Fruit fly (Drosophila melanogaster) whole organism, wandering third instar larva: ENCODE results near the gene Clc.
A peak's percentile ranks its signal among the peaks of the same experiment; 100 is the strongest.

ENCODE experiments used
- Abd-B ChIP-seq: fragments of >200 bp; optimal IDR thresholded peaks from 2 replicates; lab custom pipeline; 2017; ENCODE audit warnings: missing biosample characterization, missing genetic modification characterization
- CG32264 ChIP-seq: fragments of 200-800 bp; sonication (Bioruptor generic); optimal IDR thresholded peaks from 2 replicates; lab custom pipeline; 2016; ENCODE audit warnings: missing biosample characterization, missing genetic modification characterization
- CG9705 ChIP-seq: fragments of 200-800 bp; sonication (Bioruptor generic); optimal IDR thresholded peaks from 2 replicates; lab custom pipeline; 2018; ENCODE audit warnings: missing biosample characterization, mild to moderate bottlenecking, missing genetic modification characterization
- CrebA ChIP-seq: fragments of 200-800 bp; sonication (Bioruptor generic); optimal IDR thresholded peaks from 2 replicates; lab custom pipeline; 2016; ENCODE audit warnings: missing biosample characterization, mild to moderate bottlenecking, missing genetic modification characterization, borderline replicate concordance
- Dfd ChIP-seq: fragments of >200 bp; optimal IDR thresholded peaks from 2 replicates; lab custom pipeline; 2017; ENCODE audit warnings: missing biosample characterization, missing genetic modification characterization
- Dif ChIP-seq: fragments of 200-275, 200-300 bp; sonication (Bioruptor generic); optimal IDR thresholded peaks from 2 replicates; lab custom pipeline; 2018; ENCODE audit warnings: missing biosample characterization, missing genetic modification characterization; ENCODE audit not compliant: partially characterized antibody
- GATAd ChIP-seq: sonication (Bioruptor generic); optimal IDR thresholded peaks from 2 replicates; lab custom pipeline; 2016; ENCODE audit warnings: missing biosample characterization, missing genetic modification characterization
- HLH106 ChIP-seq: fragments of 200-800 bp; optimal IDR thresholded peaks from 3 replicates; lab custom pipeline; 2019; ENCODE audit warnings: missing biosample characterization, mild to moderate bottlenecking, missing genetic modification characterization, moderate library complexity
- Hnf4 ChIP-seq: fragments of 200-800 bp; sonication (Bioruptor generic); optimal IDR thresholded peaks from 2 replicates; lab custom pipeline; 2016; ENCODE audit warnings: missing biosample characterization, mild to moderate bottlenecking, missing genetic modification characterization
- Hr78 ChIP-seq: fragments of >200 bp; optimal IDR thresholded peaks from 2 replicates; lab custom pipeline; 2017; ENCODE audit warnings: missing biosample characterization, missing genetic modification characterization
- Hr83 ChIP-seq: fragments of 200-300 bp; sonication (Bioruptor generic); optimal IDR thresholded peaks from 2 replicates; lab custom pipeline; 2016; ENCODE audit warnings: missing biosample characterization, mild to moderate bottlenecking, missing genetic modification characterization, moderate library complexity; ENCODE audit not compliant: poor library complexity, severe bottlenecking
- Jra ChIP-seq: sonication (Bioruptor generic); optimal IDR thresholded peaks from 2 replicates; lab custom pipeline; 2016; ENCODE audit warnings: missing biosample characterization, missing genetic modification characterization
- Mio ChIP-seq: sonication (Bioruptor generic); optimal IDR thresholded peaks from 2 replicates; lab custom pipeline; 2016; ENCODE audit warnings: missing biosample characterization, missing genetic modification characterization
- Myc ChIP-seq: fragments of >200 bp; optimal IDR thresholded peaks from 2 replicates; lab custom pipeline; 2017
- N ChIP-seq: fragments of >200 bp; optimal IDR thresholded peaks from 2 replicates; lab custom pipeline; 2018; ENCODE audit warnings: missing biosample characterization, missing external identifiers, missing genetic modification characterization
- OdsH ChIP-seq: fragments of 200-800 bp; sonication (Bioruptor generic); optimal IDR thresholded peaks from 2 replicates; lab custom pipeline; 2016; ENCODE audit warnings: missing biosample characterization, mild to moderate bottlenecking, missing genetic modification characterization
- Rel ChIP-seq, 2 experiments: fragments of 200-800 bp; sonication (Bioruptor generic) in 1 of 2; optimal IDR thresholded peaks; 2 replicates in 1 of 2; 3 replicates in 1 of 2; lab custom pipeline; 2016 to 2019; ENCODE audit warnings: mild to moderate bottlenecking in 2 of 2, missing biosample characterization in 2 of 2, missing genetic modification characterization in 2 of 2, moderate library complexity in 1 of 2
- Sp1 ChIP-seq: fragments of 200-800 bp; sonication (Bioruptor generic); optimal IDR thresholded peaks from 3 replicates; lab custom pipeline; 2019; ENCODE audit warnings: missing biosample characterization, mild to moderate bottlenecking, missing genetic modification characterization, moderate library complexity
- Vsx2 ChIP-seq: fragments of 200-300, 225-300 bp; sonication (Bioruptor generic); optimal IDR thresholded peaks from 2 replicates; lab custom pipeline; 2018; ENCODE audit warnings: missing biosample characterization, missing genetic modification characterization; ENCODE audit not compliant: partially characterized antibody
- br ChIP-seq: fragments of 200-800 bp; sonication (Bioruptor generic); optimal IDR thresholded peaks from 2 replicates; lab custom pipeline; 2016; ENCODE audit warnings: missing biosample characterization, missing genetic modification characterization
- brk ChIP-seq: fragments of 200-800 bp; sonication (Bioruptor generic); optimal IDR thresholded peaks from 2 replicates; lab custom pipeline; 2016; ENCODE audit warnings: missing biosample characterization, mild to moderate bottlenecking, missing genetic modification characterization
- dl ChIP-seq, 2 experiments: fragments of 175-275, 200-275 bp in 1 of 2; fragments of 200-275 bp in 1 of 2; sonication (Bioruptor generic); optimal IDR thresholded peaks; lab custom pipeline; 2018; ENCODE audit warnings: mild to moderate bottlenecking in 2 of 2, missing biosample characterization in 2 of 2, missing genetic modification characterization in 2 of 2, moderate library complexity in 2 of 2; ENCODE audit not compliant: partially characterized antibody in 2 of 2, insufficient read depth in 1 of 2
- dmrt93B ChIP-seq: fragments of 200-800 bp; sonication (Bioruptor generic); optimal IDR thresholded peaks from 2 replicates; lab custom pipeline; 2018; ENCODE audit warnings: missing biosample characterization, mild to moderate bottlenecking, missing genetic modification characterization
- dsf ChIP-seq: sonication (Bioruptor generic); optimal IDR thresholded peaks from 2 replicates; lab custom pipeline; 2016; ENCODE audit warnings: missing biosample characterization, missing genetic modification characterization, borderline replicate concordance
- ey ChIP-seq: fragments of 200-800 bp; sonication (Bioruptor generic); optimal IDR thresholded peaks from 2 replicates; lab custom pipeline; 2016; ENCODE audit warnings: missing biosample characterization, missing genetic modification characterization
- foxo ChIP-seq, 2 experiments: fragments of 200-800 bp; sonication (Bioruptor generic); optimal IDR thresholded peaks; 2 replicates in 1 of 2; 3 replicates in 1 of 2; lab custom pipeline; 2016 to 2017; ENCODE audit warnings: missing biosample characterization in 2 of 2, missing genetic modification characterization in 2 of 2
- fru ChIP-seq: fragments of 200-800 bp; sonication (Bioruptor generic); optimal IDR thresholded peaks from 3 replicates; lab custom pipeline; 2016; ENCODE audit warnings: missing biosample characterization, mild to moderate bottlenecking, missing genetic modification characterization
- h ChIP-seq: fragments of 200-800 bp; sonication (Bioruptor generic); optimal IDR thresholded peaks from 3 replicates; lab custom pipeline; 2016; ENCODE audit warnings: missing biosample characterization, mild to moderate bottlenecking, missing genetic modification characterization
- jim ChIP-seq: fragments of 175-275, 200-325 bp; sonication (Bioruptor generic); optimal IDR thresholded peaks from 2 replicates; lab custom pipeline; 2016; ENCODE audit warnings: missing biosample characterization, mild to moderate bottlenecking, missing genetic modification characterization
- lola ChIP-seq: fragments of >200 bp; optimal IDR thresholded peaks from 2 replicates; lab custom pipeline; 2017; ENCODE audit warnings: missing biosample characterization, missing genetic modification characterization
- pan ChIP-seq: fragments of >200 bp; optimal IDR thresholded peaks from 2 replicates; lab custom pipeline; 2017
- psq ChIP-seq: fragments of 200-800 bp; sonication (Bioruptor generic); optimal IDR thresholded peaks from 3 replicates; lab custom pipeline; 2017; ENCODE audit warnings: missing biosample characterization, mild to moderate bottlenecking, missing genetic modification characterization, moderate library complexity
- rgr ChIP-seq: fragments of 200-800 bp; sonication (Bioruptor generic); optimal IDR thresholded peaks from 3 replicates; lab custom pipeline; 2016; ENCODE audit warnings: missing biosample characterization, mild to moderate bottlenecking, missing genetic modification characterization
- sage ChIP-seq: fragments of 200-800 bp; sonication (Bioruptor generic); optimal IDR thresholded peaks from 2 replicates; lab custom pipeline; 2016; ENCODE audit warnings: missing biosample characterization, mild to moderate bottlenecking, missing genetic modification characterization
- sv ChIP-seq: fragments of 200-800 bp; sonication (Bioruptor generic); optimal IDR thresholded peaks from 3 replicates; lab custom pipeline; 2016; ENCODE audit warnings: missing biosample characterization, missing genetic modification characterization
- tai ChIP-seq: sonication (Bioruptor generic); optimal IDR thresholded peaks from 2 replicates; lab custom pipeline; 2016; ENCODE audit warnings: missing biosample characterization, missing genetic modification characterization
- usp ChIP-seq: fragments of >200 bp; optimal IDR thresholded peaks from 2 replicates; lab custom pipeline; 2017; ENCODE audit warnings: missing biosample characterization, missing genetic modification characterization
- woc ChIP-seq: sonication (Bioruptor generic); optimal IDR thresholded peaks from 2 replicates; lab custom pipeline; 2016; ENCODE audit warnings: missing biosample characterization, mild to moderate bottlenecking, missing genetic modification characterization

Clc gene

DNA sequence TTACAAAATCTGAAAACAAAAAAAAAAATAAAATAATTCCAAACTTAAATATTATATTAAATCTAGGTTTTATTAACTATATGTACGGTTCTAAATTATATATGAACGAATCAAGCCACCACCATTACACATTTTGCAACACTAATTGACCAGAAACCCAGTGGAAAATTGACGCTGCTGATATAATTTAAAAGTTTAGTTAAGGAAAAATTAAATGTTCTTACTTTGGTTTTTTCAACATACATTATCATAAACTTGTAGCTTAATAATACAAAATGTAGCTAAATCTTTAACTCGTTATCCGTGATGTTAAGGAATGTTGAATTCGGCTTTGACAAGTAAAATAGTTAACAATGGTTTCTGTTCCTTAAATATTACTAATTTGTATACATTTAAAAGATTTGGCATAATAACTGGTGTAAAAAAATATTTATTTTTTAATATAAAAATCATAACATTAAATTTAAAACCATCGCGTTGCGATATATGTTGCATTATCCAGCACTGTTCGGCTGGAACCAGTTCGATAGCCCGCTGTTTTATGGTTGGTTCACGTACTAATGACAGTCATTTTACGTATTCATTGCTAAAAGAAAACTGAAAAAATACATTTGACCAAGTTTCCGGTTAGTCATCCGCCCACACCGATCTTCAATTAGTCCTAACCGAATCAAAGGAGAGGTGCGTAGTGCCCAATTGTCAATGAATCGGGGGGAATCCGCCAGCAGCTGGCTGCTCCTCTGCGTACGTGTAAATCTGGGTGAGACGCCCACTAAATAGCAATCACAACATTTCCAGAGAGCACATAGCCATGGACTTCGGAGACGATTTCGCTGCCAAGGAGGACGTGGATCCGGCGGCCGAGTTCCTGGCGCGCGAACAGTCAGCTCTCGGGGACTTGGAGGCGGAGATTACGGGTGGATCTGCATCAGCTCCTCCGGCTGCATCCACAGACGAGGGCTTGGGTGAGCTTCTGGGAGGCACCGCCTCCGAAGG lies 1.4 kb downstream of the Clc start (continued):
- TF ChIP-seq GATAd (GFP tag; lab: Kevin White, UChicago) (no peak), Dif (GFP tag; lab: Kevin White, UChicago) (no peak), CrebA (GFP tag; lab: Kevin White, UChicago) (no peak), h (peak; percentile 26), jim (GFP tag; lab: Kevin White, UChicago) (no peak), Jra (GFP tag; lab: Kevin White, UChicago) (no peak), N (GFP tag; lab: Kevin White, UChicago) (no peak), Hr78 (GFP tag; lab: Kevin White, UChicago) (no peak)

DNA sequence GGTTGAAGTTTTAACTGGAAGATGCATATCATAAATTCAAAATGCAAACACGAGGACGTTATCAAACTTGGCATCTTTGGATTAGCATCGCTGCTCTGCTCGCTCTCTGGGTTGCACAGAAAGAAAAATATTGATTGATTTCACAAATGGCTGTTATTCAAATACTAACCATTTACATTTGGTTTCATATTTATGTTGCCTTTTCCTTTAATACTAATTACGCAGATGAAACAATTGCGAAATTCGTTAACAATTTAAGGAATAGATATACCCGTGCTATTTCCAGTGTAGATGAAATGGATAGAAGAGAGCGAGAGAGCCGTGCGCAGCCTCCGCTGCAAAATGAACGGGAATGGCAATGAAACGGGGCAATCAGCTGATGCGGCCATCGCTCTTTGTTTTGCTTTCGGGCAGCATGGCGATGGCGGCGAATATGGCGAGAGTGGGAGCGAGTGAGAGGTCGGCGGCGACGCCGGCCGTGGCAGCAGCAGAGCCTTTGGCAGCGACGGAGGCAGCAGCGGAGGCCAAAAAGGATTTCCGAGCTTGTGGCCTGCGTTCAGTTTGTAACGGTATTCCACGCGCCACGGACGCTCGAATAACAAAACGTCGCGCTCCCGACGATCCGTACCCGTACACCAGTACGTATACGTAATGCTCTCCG lies 6.8 kb downstream of the Clc start, which contains the start of gene rdgC:
rdgC (plus strand) TSS at position 568 of the 661 bp plus-strand sequence.
- TF ChIP-seq Rel (GFP tag; optimal IDR thresholded peaks at IDR 0.05; lab: Kevin White, UChicago) = no peak
- TF ChIP-seq Rel (tag; optimal IDR thresholded peaks at IDR 0.05; lab: Kevin White, UChicago) = peak; percentile 54
- peak; percentile 86 for TF ChIP-seq br (GFP tag; lab: Kevin White, UChicago)
- TF ChIP-seq rgr (GFP tag; lab: Kevin White, UChicago) = peak; percentile 90
- TF ChIP-seq Myc (lab: Kevin White, UChicago) = no peak
- TF ChIP-seq OdsH (GFP tag; lab: Kevin White, UChicago) = peak; percentile 85
- TF ChIP-seq GATAd (GFP tag; lab: Kevin White, UChicago) = peak; percentile 42
- no peak for TF ChIP-seq Hr78 (GFP tag; lab: Kevin White, UChicago)
- no peak for TF ChIP-seq usp
- no peak for TF ChIP-seq Vsx2 (GFP tag; lab: Kevin White, UChicago)
- TF ChIP-seq dl (GFP tag; optimal IDR thresholded peaks at IDR 0.05; lab: Kevin White, UChicago; ENCODE audit: insufficient read depth in 1 of 2, partially characterized antibody in 2 of 2) = no peak
- peak; percentile 91 for TF ChIP-seq ey (GFP tag; lab: Kevin White, UChicago)
- TF ChIP-seq Dif (GFP tag; lab: Kevin White, UChicago) = no peak
- peak; percentile 88 for TF ChIP-seq Hnf4 (GFP tag; lab: Kevin White, UChicago)
- no peak for TF ChIP-seq jim (GFP tag; lab: Kevin White, UChicago)
- peak; percentile 30 to 93 for TF ChIP-seq foxo (GFP tag; optimal IDR thresholded peaks at IDR 0.05; lab: Kevin White, UChicago)
- TF ChIP-seq HLH106 = peak; percentile 93
- peak; percentile 67 for TF ChIP-seq brk (GFP tag; lab: Kevin White, UChicago)
- peak; percentile 81 for TF ChIP-seq tai
- TF ChIP-seq Jra (GFP tag; lab: Kevin White, UChicago) = peak; percentile 32
- peak; percentile 82 for TF ChIP-seq sv
- no peak for TF ChIP-seq pan (lab: Kevin White, UChicago)
- TF ChIP-seq CG32264 (GFP tag; lab: Kevin White, UChicago) = peak; percentile 83
- TF ChIP-seq CG9705 (GFP tag; lab: Kevin White, UChicago) = peak; percentile 67
- TF ChIP-seq woc (GFP tag; lab: Kevin White, UChicago) = peak; percentile 68
- TF ChIP-seq Dfd = no peak
- TF ChIP-seq dmrt93B (GFP tag; lab: Kevin White, UChicago) = peak; percentile 85
- peak; percentile 94 for TF ChIP-seq h
- TF ChIP-seq CrebA (GFP tag; lab: Kevin White, UChicago) = peak; percentile 48
- TF ChIP-seq N (GFP tag; lab: Kevin White, UChicago) = no peak
- TF ChIP-seq Abd-B (GFP tag; lab: Kevin White, UChicago) = no peak
- no peak for TF ChIP-seq dsf (GFP tag; lab: Kevin White, UChicago)
- peak; percentile 83 for TF ChIP-seq Sp1 (GFP tag; lab: Kevin White, UChicago)
- TF ChIP-seq Hr83 (GFP tag; lab: Kevin White, UChicago) = peak; percentile 6
- TF ChIP-seq lola (GFP tag; lab: Kevin White, UChicago) = no peak
- TF ChIP-seq sage = peak; percentile 82
- peak; percentile 74 for TF ChIP-seq psq (GFP tag; lab: Kevin White, UChicago)
- TF ChIP-seq Mio (GFP tag; lab: Kevin White, UChicago) = peak; percentile 27
- TF ChIP-seq fru (GFP tag; lab: Kevin White, UChicago) = peak; percentile 91
